Fruit fly (Drosophila melanogaster): ENCODE measurements around the gene CG32712.

- no peak for TF ChIP-seq ttk (optimal IDR thresholded peaks at IDR 0.05)
- TF ChIP-seq h (optimal IDR thresholded peaks at IDR 0.05): no peak
Measured at dm6 chrX:8414351-8414750, 19.3 kb downstream of the CG32712 start.

Measured in Kc167 (cell line).